1 fruit fly cellular context compared by ENCODE assay signal in the genomic region with DNA sequence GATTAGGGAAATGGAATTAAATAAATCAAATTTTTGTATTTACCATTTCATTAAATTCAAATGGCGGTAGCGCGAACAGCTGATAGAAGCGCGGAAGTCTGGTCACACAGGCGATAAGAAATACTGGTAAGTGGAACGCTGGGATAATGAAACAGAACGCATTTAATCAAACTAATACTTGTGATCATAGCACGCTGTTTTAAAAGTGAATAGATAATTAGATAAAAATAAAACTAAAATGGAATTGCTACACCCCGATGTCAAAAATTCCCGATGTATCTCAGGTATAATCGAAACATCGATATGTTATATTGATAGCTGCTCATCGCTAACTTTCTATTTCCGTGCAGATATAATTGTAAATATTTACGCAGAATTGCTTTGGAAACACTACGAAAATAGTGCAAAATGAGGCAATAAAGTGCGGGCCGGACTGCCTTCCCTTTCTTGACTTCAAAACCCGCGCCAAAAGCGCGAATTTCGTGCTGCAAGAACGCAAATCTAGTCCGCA.
TF ChIP-seq lines count a peak whose summit lies in the region.

TSS of gene okr (minus strand) at position 96 of the 511 bp plus-strand sequence.
TSS of gene CG3558 (plus strand) at position 207 of the 511 bp plus-strand sequence.

TF ChIP-seq in whole organism, embryonic, 481 proteins besides CTCF, POLR2A, EP300 and RAD21 (continued from another document):
- no peak for TF ChIP-seq CG14014 (GFP tag; IDR thresholded peaks at IDR 0.05; lab: Robert Waterston, UW)
- TF ChIP-seq cas (GFP tag; IDR thresholded peaks at IDR 0.05; lab: Robert Waterston, UW), result no peak
- TF ChIP-seq CG2129 (GFP tag; IDR thresholded peaks at IDR 0.05; lab: Robert Waterston, UW; ENCODE audit: partially characterized antibody), result peak; percentile 77
- TF ChIP-seq CG3995 (GFP tag; optimal IDR thresholded peaks at IDR 0.05; lab: Kevin White, UChicago), result no peak
- no peak for TF ChIP-seq tx (GFP tag; optimal IDR thresholded peaks at IDR 0.05; lab: Kevin White, UChicago)
- no peak for TF ChIP-seq CG3726 (GFP tag; IDR thresholded peaks at IDR 0.05; lab: Robert Waterston, UW)
- no peak for TF ChIP-seq Ada2b (GFP tag; IDR thresholded peaks at IDR 0.05; lab: Robert Waterston, UW)
- no peak for TF ChIP-seq bcd (GFP tag; optimal IDR thresholded peaks at IDR 0.05; lab: Kevin White, UChicago)
- TF ChIP-seq Mes4 (GFP tag; optimal IDR thresholded peaks at IDR 0.05; lab: Kevin White, UChicago), result no peak
- TF ChIP-seq ranshi (GFP tag; IDR thresholded peaks at IDR 0.05; lab: Robert Waterston, UW), result no peak
- TF ChIP-seq Vsx1 (GFP tag; optimal IDR thresholded peaks at IDR 0.05; lab: Kevin White, UChicago), result no peak
- no peak for TF ChIP-seq CG16863 (GFP tag; optimal IDR thresholded peaks at IDR 0.05; lab: Kevin White, UChicago)
- no peak for TF ChIP-seq CG8944 (GFP tag; optimal IDR thresholded peaks at IDR 0.05; lab: Kevin White, UChicago)
- no peak for TF ChIP-seq fru (optimal IDR thresholded peaks at IDR 0.05; lab: Kevin White, UChicago)
- no peak for TF ChIP-seq ham (GFP tag; IDR thresholded peaks at IDR 0.05; lab: Robert Waterston, UW)
- TF ChIP-seq gsb (GFP tag; IDR thresholded peaks at IDR 0.05; lab: Robert Waterston, UW), result no peak
- TF ChIP-seq CG12236 (GFP tag; optimal IDR thresholded peaks at IDR 0.05; lab: Kevin White, UChicago), result no peak
- no peak for TF ChIP-seq toy (GFP tag; IDR thresholded peaks at IDR 0.05; lab: Robert Waterston, UW)
- no peak for TF ChIP-seq CG17912 (GFP tag; optimal IDR thresholded peaks at IDR 0.05; lab: Kevin White, UChicago)
- TF ChIP-seq CG7271 (tag; optimal IDR thresholded peaks at IDR 0.05; lab: Kevin White, UChicago), result no peak
- no peak for TF ChIP-seq CG6765 (GFP tag; optimal IDR thresholded peaks at IDR 0.05; lab: Kevin White, UChicago)
- TF ChIP-seq eyg (GFP tag; optimal IDR thresholded peaks at IDR 0.05; lab: Kevin White, UChicago), result no peak
- no peak for TF ChIP-seq CG4328 (GFP tag; optimal IDR thresholded peaks at IDR 0.05; lab: Kevin White, UChicago)
- no peak for TF ChIP-seq twi (tag; optimal IDR thresholded peaks at IDR 0.05; lab: Kevin White, UChicago)
- no peak for TF ChIP-seq CkIIα-i1 (GFP tag; IDR thresholded peaks at IDR 0.05; lab: Robert Waterston, UW)
- no peak for TF ChIP-seq gcm (GFP tag; optimal IDR thresholded peaks at IDR 0.05; lab: Kevin White, UChicago)
- no peak for TF ChIP-seq Ssrp (tag; optimal IDR thresholded peaks at IDR 0.05; lab: Kevin White, UChicago)
- no peak for TF ChIP-seq sima (GFP tag; optimal IDR thresholded peaks at IDR 0.05; lab: Kevin White, UChicago)
- TF ChIP-seq sna (GFP tag; IDR thresholded peaks at IDR 0.05; lab: Robert Waterston, UW; ENCODE audit: partially characterized antibody), result peak; percentile 77
- TF ChIP-seq PHDP (tag; optimal IDR thresholded peaks at IDR 0.05; lab: Kevin White, UChicago), result no peak
- TF ChIP-seq Nf-YC (tag; optimal IDR thresholded peaks at IDR 0.05; lab: Kevin White, UChicago), result no peak
- TF ChIP-seq Awh (GFP tag; IDR thresholded peaks at IDR 0.05; lab: Robert Waterston, UW), result no peak
- no peak for TF ChIP-seq CG17568 (GFP tag; optimal IDR thresholded peaks at IDR 0.05; lab: Kevin White, UChicago)
- no peak for TF ChIP-seq CG6272 (GFP tag; IDR thresholded peaks at IDR 0.05; lab: Robert Waterston, UW)
- no peak for TF ChIP-seq Jarid2 (GFP tag; optimal IDR thresholded peaks at IDR 0.05; lab: Kevin White, UChicago)
- TF ChIP-seq CG15514 (GFP tag; optimal IDR thresholded peaks at IDR 0.05; lab: Kevin White, UChicago), result no peak
- TF ChIP-seq tup (GFP tag; optimal IDR thresholded peaks at IDR 0.05; lab: Kevin White, UChicago), result no peak
- no peak for TF ChIP-seq Chrac-16 (GFP tag; optimal IDR thresholded peaks at IDR 0.05; lab: Kevin White, UChicago)
- TF ChIP-seq al (GFP tag; IDR thresholded peaks at IDR 0.05; lab: Robert Waterston, UW), result no peak
- TF ChIP-seq bbx (GFP tag; IDR thresholded peaks at IDR 0.05; lab: Robert Waterston, UW; ENCODE audit: partially characterized antibody), result peak; percentile 78
- no peak for TF ChIP-seq CG10366 (GFP tag; IDR thresholded peaks at IDR 0.05; lab: Robert Waterston, UW)
- TF ChIP-seq nmo (GFP tag; optimal IDR thresholded peaks at IDR 0.05; lab: Kevin White, UChicago), result peak; percentile 39
- no peak for TF ChIP-seq CG18764 (GFP tag; optimal IDR thresholded peaks at IDR 0.05; lab: Kevin White, UChicago)
- TF ChIP-seq CG7357 (GFP tag; IDR thresholded peaks at IDR 0.05; lab: Robert Waterston, UW), result no peak
- TF ChIP-seq Meics (GFP tag; optimal IDR thresholded peaks at IDR 0.05; lab: Kevin White, UChicago), result no peak
- TF ChIP-seq sens (GFP tag; lab: Kevin White, UChicago), result peak; percentile 85
- TF ChIP-seq Sox102F (GFP tag; optimal IDR thresholded peaks at IDR 0.05; lab: Kevin White, UChicago), result no peak
- TF ChIP-seq wdn (GFP tag; IDR thresholded peaks at IDR 0.05; lab: Robert Waterston, UW), result no peak
- no peak for TF ChIP-seq Sry-β (GFP tag; optimal IDR thresholded peaks at IDR 0.05; lab: Kevin White, UChicago)
- TF ChIP-seq CG14965 (GFP tag; optimal IDR thresholded peaks at IDR 0.05; lab: Kevin White, UChicago; ENCODE audit: borderline replicate concordance), result no peak
- no peak for TF ChIP-seq sisA (GFP tag; IDR thresholded peaks at IDR 0.05; lab: Robert Waterston, UW)
- TF ChIP-seq jumu (GFP tag; optimal IDR thresholded peaks at IDR 0.05; lab: Kevin White, UChicago), result no peak
- TF ChIP-seq Tbp (GFP tag; optimal IDR thresholded peaks at IDR 0.05; lab: Kevin White, UChicago), result no peak
- no peak for TF ChIP-seq CG13775 (GFP tag; optimal IDR thresholded peaks at IDR 0.05; lab: Kevin White, UChicago)
- 0 out of 2 replicates have a peak, but pooled peaks have one; percentile 9 for TF ChIP-seq vvl (GFP tag; IDR thresholded peaks at IDR 0.05; lab: Robert Waterston, UW)
- TF ChIP-seq bsh (GFP tag; optimal IDR thresholded peaks at IDR 0.05; lab: Kevin White, UChicago), result no peak
- peak; percentile 91 for TF ChIP-seq unc-4 (GFP tag; IDR thresholded peaks at IDR 0.05; lab: Robert Waterston, UW; ENCODE audit: partially characterized antibody)
- TF ChIP-seq sc (optimal IDR thresholded peaks at IDR 0.05; lab: Kevin White, UChicago), result no peak
- no peak for TF ChIP-seq sc (GFP tag; optimal IDR thresholded peaks at IDR 0.05; lab: Kevin White, UChicago)
- TF ChIP-seq CG1647 (GFP tag; optimal IDR thresholded peaks at IDR 0.05; lab: Kevin White, UChicago), result peak; percentile 19
- no peak for TF ChIP-seq CG10543 (GFP tag; optimal IDR thresholded peaks at IDR 0.05; lab: Kevin White, UChicago)
- no peak for TF ChIP-seq HLH3B (GFP tag; IDR thresholded peaks at IDR 0.05; lab: Robert Waterston, UW)
- TF ChIP-seq CG8281 (tag; optimal IDR thresholded peaks at IDR 0.05; lab: Kevin White, UChicago), result no peak
- peak; percentile 10 for TF ChIP-seq CG4707 (GFP tag; optimal IDR thresholded peaks at IDR 0.05; lab: Kevin White, UChicago)
